Worm (Caenorhabditis elegans): ENCODE data around the gene tyra-2.

- TF ChIP-seq tbx-2 (tag; optimal IDR thresholded peaks at IDR 0.05): no peak
- TF ChIP-seq nhr-237 (tag; optimal IDR thresholded peaks at IDR 0.05): no peak
- TF ChIP-seq Y116A8C.19 (tag; optimal IDR thresholded peaks at IDR 0.05; ENCODE audit: borderline replicate concordance): no peak
- TF ChIP-seq unc-62 (GFP tag; optimal IDR thresholded peaks at IDR 0.05): no peak
Measured at ce11 chrX:6962347-6962746, 43.0 kb downstream of the tyra-2 start.

Measured in whole organism, L1 larva.